Comparison of ENCODE assay signal across 5 fruit fly cellular contexts in the genomic region with DNA sequence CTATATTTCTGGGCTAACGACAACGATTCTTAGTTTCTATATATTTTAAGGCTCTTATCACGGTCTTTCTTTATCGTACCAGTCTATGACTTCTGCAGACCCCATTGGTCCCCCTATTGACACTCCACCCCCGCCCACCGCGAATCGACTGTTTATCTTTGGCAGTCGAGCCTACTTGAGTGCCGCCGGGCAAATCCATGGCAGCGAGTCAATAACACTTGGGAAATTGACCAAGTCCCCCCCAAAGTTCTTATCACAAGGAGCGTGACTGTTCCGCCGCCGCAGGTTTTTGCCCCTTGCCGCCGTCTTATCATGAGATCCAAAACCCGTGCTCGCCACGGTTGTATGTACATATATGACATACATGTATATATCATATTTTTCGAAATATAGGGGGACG.
A peak's percentile ranks its signal among the peaks of the same experiment; 100 is the strongest.
TF ChIP-seq lines count a peak whose summit lies in the region.

No protein-coding gene starts in this region.

- TF ChIP-seq CTCF in whole organism, embryonic (GFP tag; optimal IDR thresholded peaks at IDR 0.05; lab: Kevin White, UChicago): no peak

TF ChIP-seq in whole organism, adult, 20 proteins besides CTCF, POLR2A, EP300 and RAD21 (continues in another document):
- TF ChIP-seq kay (GFP tag; lab: Kevin White, UChicago; ENCODE audit: borderline replicate concordance): peak; percentile 86
- peak; percentile 16 for TF ChIP-seq pad (GFP tag; optimal IDR thresholded peaks at IDR 0.05; lab: Kevin White, UChicago)
- TF ChIP-seq bab1 (GFP tag; optimal IDR thresholded peaks at IDR 0.05; lab: Kevin White, UChicago): peak; percentile 20
- no peak for TF ChIP-seq Clk (GFP tag; optimal IDR thresholded peaks at IDR 0.05; lab: Kevin White, UChicago)
- no peak for TF ChIP-seq CG11617 (GFP tag; optimal IDR thresholded peaks at IDR 0.05; lab: Kevin White, UChicago)
- TF ChIP-seq CG14711 (tag; optimal IDR thresholded peaks at IDR 0.05; lab: Kevin White, UChicago): peak; percentile 18
- TF ChIP-seq ovo (GFP tag; optimal IDR thresholded peaks at IDR 0.05; lab: Kevin White, UChicago): no peak
- no peak for TF ChIP-seq Hr96 (GFP tag; optimal IDR thresholded peaks at IDR 0.05; lab: Kevin White, UChicago)
- peak; percentile 21 for TF ChIP-seq CG5204 (GFP tag; optimal IDR thresholded peaks at IDR 0.05; lab: Kevin White, UChicago)
- no peak for TF ChIP-seq CG7045 (GFP tag; optimal IDR thresholded peaks at IDR 0.05; lab: Kevin White, UChicago)
- TF ChIP-seq CG33017 (tag; optimal IDR thresholded peaks at IDR 0.05; lab: Kevin White, UChicago): no peak
- no peak for TF ChIP-seq cic (GFP tag; optimal IDR thresholded peaks at IDR 0.05; lab: Kevin White, UChicago)
- TF ChIP-seq CG7101 (tag; optimal IDR thresholded peaks at IDR 0.05; lab: Kevin White, UChicago): no peak
- TF ChIP-seq Mnt (GFP tag; optimal IDR thresholded peaks at IDR 0.05; lab: Kevin White, UChicago): peak; percentile 25
- peak; percentile 6 for TF ChIP-seq CG1620 (GFP tag; optimal IDR thresholded peaks at IDR 0.05; lab: Kevin White, UChicago)
- no peak for TF ChIP-seq Crg-1 (GFP tag; optimal IDR thresholded peaks at IDR 0.05; lab: Kevin White, UChicago)
- TF ChIP-seq tj (GFP tag; optimal IDR thresholded peaks at IDR 0.05; lab: Kevin White, UChicago): no peak
- TF ChIP-seq cnc (optimal IDR thresholded peaks at IDR 0.05; lab: Kevin White, UChicago): no peak

TF ChIP-seq in whole organism, embryonic, 481 proteins besides CTCF, POLR2A, EP300 and RAD21 (continues in another document):
- no peak for TF ChIP-seq CG11695 (GFP tag; IDR thresholded peaks at IDR 0.05; lab: Robert Waterston, UW)
- no peak for TF ChIP-seq sna (GFP tag; IDR thresholded peaks at IDR 0.05; lab: Robert Waterston, UW; ENCODE audit: partially characterized antibody)
- no peak for TF ChIP-seq CG42726 (GFP tag; IDR thresholded peaks at IDR 0.05; lab: Robert Waterston, UW; ENCODE audit: partially characterized antibody)
- TF ChIP-seq Nf-YC (tag; optimal IDR thresholded peaks at IDR 0.05; lab: Kevin White, UChicago): peak; percentile 89
- peak; percentile 12; the same call in 1 of the 2 replicates for TF ChIP-seq Rfx (GFP tag; IDR thresholded peaks at IDR 0.05; lab: Robert Waterston, UW)
- no peak for TF ChIP-seq Doc2 (GFP tag; IDR thresholded peaks at IDR 0.05; lab: Robert Waterston, UW)
- peak; percentile 48 for TF ChIP-seq sens (GFP tag; lab: Kevin White, UChicago)
- no peak for TF ChIP-seq CG14667 (GFP tag; IDR thresholded peaks at IDR 0.05; lab: Robert Waterston, UW)
- TF ChIP-seq CG7372 (GFP tag; IDR thresholded peaks at IDR 0.05; lab: Robert Waterston, UW): no peak
- peak; percentile 1 for TF ChIP-seq CG7928 (GFP tag; optimal IDR thresholded peaks at IDR 0.05; lab: Kevin White, UChicago)
- TF ChIP-seq vnd (GFP tag; IDR thresholded peaks at IDR 0.05; lab: Robert Waterston, UW; ENCODE audit: partially characterized antibody): peak; percentile 50
- no peak for TF ChIP-seq sqz (GFP tag; optimal IDR thresholded peaks at IDR 0.05; lab: Kevin White, UChicago)
- no peak for TF ChIP-seq CkIIα-i1 (GFP tag; IDR thresholded peaks at IDR 0.05; lab: Robert Waterston, UW)
- no peak; the same call in 1 of the 2 replicates for TF ChIP-seq HLH3B (GFP tag; IDR thresholded peaks at IDR 0.05; lab: Robert Waterston, UW)
- TF ChIP-seq Lpt (GFP tag; optimal IDR thresholded peaks at IDR 0.05; lab: Kevin White, UChicago): no peak
- TF ChIP-seq fd102C (GFP tag; optimal IDR thresholded peaks at IDR 0.05; lab: Kevin White, UChicago): no peak
- peak; percentile 20 for TF ChIP-seq CG15601 (tag; optimal IDR thresholded peaks at IDR 0.05; lab: Kevin White, UChicago)
- TF ChIP-seq Sry-β (GFP tag; optimal IDR thresholded peaks at IDR 0.05; lab: Kevin White, UChicago): no peak

TF ChIP-seq in whole organism, prepupa, 60 proteins besides CTCF, POLR2A, EP300 and RAD21 (continues in another document):
- TF ChIP-seq CG31627 (GFP tag; optimal IDR thresholded peaks at IDR 0.05; lab: Kevin White, UChicago) (no peak), Smox (GFP tag; optimal IDR thresholded peaks at IDR 0.05; lab: Kevin White, UChicago) (no peak), CG6854 (GFP tag; optimal IDR thresholded peaks at IDR 0.05; lab: Kevin White, UChicago) (no peak), eg (GFP tag; IDR thresholded peaks at IDR 0.05; lab: Robert Waterston, UW) (no peak), CG34406 (GFP tag; optimal IDR thresholded peaks at IDR 0.05; lab: Kevin White, UChicago) (peak; percentile 13), vri (GFP tag; optimal IDR thresholded peaks at IDR 0.05; lab: Kevin White, UChicago) (peak; percentile 54), CG1621 (tag; optimal IDR thresholded peaks at IDR 0.05; lab: Kevin White, UChicago) (no peak), CG4318 (GFP tag; optimal IDR thresholded peaks at IDR 0.05; lab: Kevin White, UChicago) (no peak), CG6163 (GFP tag; IDR thresholded peaks at IDR 0.05; lab: Robert Waterston, UW) (peak; percentile 58; the same call in 1 of the 3 replicates), cyc (GFP tag; optimal IDR thresholded peaks at IDR 0.05; lab: Kevin White, UChicago) (no peak), CG3919 (GFP tag; optimal IDR thresholded peaks at IDR 0.05; lab: Kevin White, UChicago) (no peak), Hr39 (GFP tag; optimal IDR thresholded peaks at IDR 0.05; lab: Kevin White, UChicago) (no peak), salr (GFP tag; optimal IDR thresholded peaks at IDR 0.05; lab: Kevin White, UChicago) (no peak), Lpt (GFP tag; optimal IDR thresholded peaks at IDR 0.05; lab: Kevin White, UChicago) (no peak), CG8119 (GFP tag; IDR thresholded peaks at IDR 0.05; lab: Robert Waterston, UW) (no peak), Ets96B (tag; optimal IDR thresholded peaks at IDR 0.05; lab: Kevin White, UChicago) (no peak), Hr38 (GFP tag; optimal IDR thresholded peaks at IDR 0.05; lab: Kevin White, UChicago) (no peak), fd85E (GFP tag; optimal IDR thresholded peaks at IDR 0.05; lab: Kevin White, UChicago) (no peak), CG7368 (GFP tag; optimal IDR thresholded peaks at IDR 0.05; lab: Kevin White, UChicago) (no peak)

TF ChIP-seq in whole organism, pupa, 21 proteins besides CTCF, POLR2A, EP300 and RAD21:
- TF ChIP-seq EcR (GFP tag; optimal IDR thresholded peaks at IDR 0.05; lab: Kevin White, UChicago) (peak; percentile 82), CG32121 (GFP tag; IDR thresholded peaks at IDR 0.05; lab: Robert Waterston, UW) (peak; percentile 32; the same call in 1 of the 2 replicates), CG14655 (GFP tag; optimal IDR thresholded peaks at IDR 0.05; lab: Kevin White, UChicago) (no peak), fd96Ca (GFP tag; IDR thresholded peaks at IDR 0.05; lab: Robert Waterston, UW) (0 out of 3 replicates have a peak, but pooled peaks have one; percentile 13), D1 (tag; optimal IDR thresholded peaks at IDR 0.05; lab: Kevin White, UChicago) (no peak)
TF ChIP-seq in whole organism, pupa: peak in this region for 3.

TF ChIP-seq in whole organism, wandering third instar larva, 38 proteins besides CTCF, POLR2A, EP300 and RAD21 (continues in another document):
- TF ChIP-seq HLH106 (tag; optimal IDR thresholded peaks at IDR 0.05; lab: Kevin White, UChicago) (peak; percentile 26), brk (GFP tag; optimal IDR thresholded peaks at IDR 0.05; lab: Kevin White, UChicago) (no peak), CrebA (GFP tag; optimal IDR thresholded peaks at IDR 0.05; lab: Kevin White, UChicago; ENCODE audit: borderline replicate concordance) (peak; percentile 14), CG32264 (GFP tag; optimal IDR thresholded peaks at IDR 0.05; lab: Kevin White, UChicago) (no peak), Hr78 (GFP tag; optimal IDR thresholded peaks at IDR 0.05; lab: Kevin White, UChicago) (no peak), N (GFP tag; optimal IDR thresholded peaks at IDR 0.05; lab: Kevin White, UChicago) (no peak), Hr83 (GFP tag; optimal IDR thresholded peaks at IDR 0.05; lab: Kevin White, UChicago; ENCODE audit: poor library complexity, severe bottlenecking) (peak; percentile 75), sage (GFP tag; optimal IDR thresholded peaks at IDR 0.05; lab: Kevin White, UChicago) (no peak), Hnf4 (GFP tag; optimal IDR thresholded peaks at IDR 0.05; lab: Kevin White, UChicago) (no peak), GATAd (GFP tag; optimal IDR thresholded peaks at IDR 0.05; lab: Kevin White, UChicago) (no peak), dmrt93B (GFP tag; optimal IDR thresholded peaks at IDR 0.05; lab: Kevin White, UChicago) (no peak), dl (GFP tag; optimal IDR thresholded peaks at IDR 0.05; lab: Kevin White, UChicago; ENCODE audit: insufficient read depth in 1 of 2, partially characterized antibody in 2 of 2) (no peak), jim (GFP tag; optimal IDR thresholded peaks at IDR 0.05; lab: Kevin White, UChicago) (no peak), Abd-B (GFP tag; optimal IDR thresholded peaks at IDR 0.05; lab: Kevin White, UChicago) (no peak), Mio (GFP tag; optimal IDR thresholded peaks at IDR 0.05; lab: Kevin White, UChicago) (no peak), tai (GFP tag; optimal IDR thresholded peaks at IDR 0.05; lab: Kevin White, UChicago) (peak; percentile 64), Jra (GFP tag; optimal IDR thresholded peaks at IDR 0.05; lab: Kevin White, UChicago) (peak; percentile 27), ey (GFP tag; optimal IDR thresholded peaks at IDR 0.05; lab: Kevin White, UChicago) (no peak), sv (GFP tag; optimal IDR thresholded peaks at IDR 0.05; lab: Kevin White, UChicago) (no peak), Rel (GFP tag; optimal IDR thresholded peaks at IDR 0.05; lab: Kevin White, UChicago) (no peak), Rel (tag; optimal IDR thresholded peaks at IDR 0.05; lab: Kevin White, UChicago) (peak; percentile 83), rgr (GFP tag; optimal IDR thresholded peaks at IDR 0.05; lab: Kevin White, UChicago) (no peak), lola (GFP tag; optimal IDR thresholded peaks at IDR 0.05; lab: Kevin White, UChicago) (no peak), psq (GFP tag; optimal IDR thresholded peaks at IDR 0.05; lab: Kevin White, UChicago) (no peak), foxo (GFP tag; optimal IDR thresholded peaks at IDR 0.05; lab: Kevin White, UChicago) (peak in 1 of 2 experiments; percentile 24), br (GFP tag; optimal IDR thresholded peaks at IDR 0.05; lab: Kevin White, UChicago) (peak; percentile 35), Dif (GFP tag; optimal IDR thresholded peaks at IDR 0.05; lab: Kevin White, UChicago; ENCODE audit: partially characterized antibody) (no peak), CG9705 (GFP tag; optimal IDR thresholded peaks at IDR 0.05; lab: Kevin White, UChicago) (no peak), dsf (GFP tag; optimal IDR thresholded peaks at IDR 0.05; lab: Kevin White, UChicago; ENCODE audit: borderline replicate concordance) (no peak), usp (GFP tag; optimal IDR thresholded peaks at IDR 0.05; lab: Kevin White, UChicago) (no peak), Dfd (GFP tag; optimal IDR thresholded peaks at IDR 0.05; lab: Kevin White, UChicago) (no peak), OdsH (GFP tag; optimal IDR thresholded peaks at IDR 0.05; lab: Kevin White, UChicago) (no peak), fru (GFP tag; optimal IDR thresholded peaks at IDR 0.05; lab: Kevin White, UChicago) (no peak)
